Fruit fly (Drosophila melanogaster): ENCODE measurements around the gene gro.

Gene gro

DNA sequence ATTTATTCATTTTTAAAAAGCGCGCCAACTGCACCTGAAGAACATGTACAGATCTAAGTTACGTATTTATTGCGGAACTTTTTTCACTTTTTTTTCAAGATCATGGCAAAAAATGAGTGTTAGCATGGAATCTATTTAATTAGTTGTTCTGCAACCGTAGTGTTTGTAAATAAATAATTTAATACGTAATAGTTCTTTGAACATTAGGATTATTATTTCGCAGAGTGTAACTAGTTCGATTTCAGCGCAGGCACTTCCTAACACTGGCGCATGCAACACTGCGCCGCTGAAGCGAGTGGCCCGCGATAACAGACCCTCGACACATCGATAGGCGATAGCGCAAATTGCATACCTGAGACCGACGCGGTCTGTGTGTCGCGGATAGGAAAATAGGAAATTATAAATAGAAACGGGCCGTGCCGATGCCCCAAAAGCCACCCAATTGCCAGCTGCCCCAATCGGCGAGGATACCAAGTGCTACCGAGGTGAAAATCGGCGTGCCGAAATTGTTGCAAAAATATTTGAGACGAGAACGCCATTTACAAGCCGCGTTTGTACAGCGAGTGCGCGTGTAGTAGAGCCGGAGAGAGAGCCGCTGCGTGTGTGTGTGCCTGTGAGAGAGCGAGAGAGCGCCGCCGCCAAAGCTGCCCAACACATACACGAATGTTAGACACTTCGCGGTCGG lies at the start of gene gro:
TSS of gene gro (plus strand) at position 320 of the 685 bp plus-strand sequence.
- TF ChIP-seq CG6854 (GFP tag; optimal IDR thresholded peaks at IDR 0.05) = peak; percentile 57
- TF ChIP-seq ss (GFP tag; optimal IDR thresholded peaks at IDR 0.05) = no peak
- TF ChIP-seq pdm3 (GFP tag; optimal IDR thresholded peaks at IDR 0.05) = peak; percentile 84
- TF ChIP-seq esn (GFP tag; optimal IDR thresholded peaks at IDR 0.05) = peak; percentile 69
- peak; percentile 72 for TF ChIP-seq Smox (GFP tag; optimal IDR thresholded peaks at IDR 0.05)
- peak; percentile 73 for TF ChIP-seq topi (GFP tag; optimal IDR thresholded peaks at IDR 0.05)
- TF ChIP-seq CG8119 (GFP tag; IDR thresholded peaks at IDR 0.05) = peak; percentile 57
- TF ChIP-seq dac (GFP tag; optimal IDR thresholded peaks at IDR 0.05) = no peak
- TF ChIP-seq Ets96B (tag; optimal IDR thresholded peaks at IDR 0.05) = peak; percentile 40
- TF ChIP-seq CG11762 (GFP tag; optimal IDR thresholded peaks at IDR 0.05; ENCODE audit: insufficient read depth) = peak; percentile 66
- peak; percentile 74 for TF ChIP-seq CG3919 (GFP tag; optimal IDR thresholded peaks at IDR 0.05)
- TF ChIP-seq Eip78C (GFP tag) = peak; percentile 89
- peak; percentile 26 for TF ChIP-seq net (GFP tag; optimal IDR thresholded peaks at IDR 0.05)
- TF ChIP-seq CG6808 (GFP tag; optimal IDR thresholded peaks at IDR 0.05) = no peak
- peak; percentile 56 for TF ChIP-seq CG1621 (tag; optimal IDR thresholded peaks at IDR 0.05)
- TF ChIP-seq CG6792 (GFP tag; optimal IDR thresholded peaks at IDR 0.05) = peak; percentile 66
- TF ChIP-seq CG31627 (GFP tag; optimal IDR thresholded peaks at IDR 0.05) = peak; percentile 76
- peak; percentile 79 for TF ChIP-seq OdsH (GFP tag; optimal IDR thresholded peaks at IDR 0.05)
- peak; percentile 82 for TF ChIP-seq CG6163 (GFP tag; IDR thresholded peaks at IDR 0.05)
- TF ChIP-seq Hr39 (GFP tag; optimal IDR thresholded peaks at IDR 0.05) = peak; percentile 77
- TF ChIP-seq acj6 (GFP tag; optimal IDR thresholded peaks at IDR 0.05) = peak; percentile 74
- no peak for TF ChIP-seq CG16779 (tag; optimal IDR thresholded peaks at IDR 0.05)
- peak; percentile 73 for TF ChIP-seq lz (GFP tag; optimal IDR thresholded peaks at IDR 0.05)
- peak; percentile 76 for TF ChIP-seq Hr4 (GFP tag; optimal IDR thresholded peaks at IDR 0.05)
- TF ChIP-seq dsx (GFP tag; optimal IDR thresholded peaks at IDR 0.05; ENCODE audit: poor library complexity, severe bottlenecking) = no peak
- TF ChIP-seq CG32006 (GFP tag; optimal IDR thresholded peaks at IDR 0.05) = peak; percentile 20
- TF ChIP-seq fd85E (GFP tag; optimal IDR thresholded peaks at IDR 0.05) = peak; percentile 31
- TF ChIP-seq Lpt (GFP tag; optimal IDR thresholded peaks at IDR 0.05) = no peak
- peak; percentile 41 for TF ChIP-seq CG34406 (GFP tag; optimal IDR thresholded peaks at IDR 0.05)
- TF ChIP-seq fkh (GFP tag; optimal IDR thresholded peaks at IDR 0.05) = no peak
- peak; percentile 46 for TF ChIP-seq Sox15 (GFP tag; optimal IDR thresholded peaks at IDR 0.05)
- TF ChIP-seq CG11902 (GFP tag; optimal IDR thresholded peaks at IDR 0.05) = peak; percentile 46
- TF ChIP-seq achi (GFP tag; optimal IDR thresholded peaks at IDR 0.05) = peak; percentile 63
- no peak for TF ChIP-seq CG9139 (GFP tag; optimal IDR thresholded peaks at IDR 0.05)
- no peak for TF ChIP-seq CG6276 (GFP tag; optimal IDR thresholded peaks at IDR 0.05)
- TF ChIP-seq Sox14 (GFP tag; optimal IDR thresholded peaks at IDR 0.05) = peak; percentile 60
- no peak for TF ChIP-seq Hr38 (GFP tag; optimal IDR thresholded peaks at IDR 0.05)
- TF ChIP-seq svp (GFP tag) = peak; percentile 85
- TF ChIP-seq Eip93F (GFP tag; optimal IDR thresholded peaks at IDR 0.05) = peak; percentile 56
- TF ChIP-seq Blimp-1 (GFP tag; optimal IDR thresholded peaks at IDR 0.05) = no peak
- no peak for TF ChIP-seq CG8319 (GFP tag; optimal IDR thresholded peaks at IDR 0.05)
- no peak for TF ChIP-seq fd59A (GFP tag; optimal IDR thresholded peaks at IDR 0.05)
- TF ChIP-seq Eip75B (GFP tag; optimal IDR thresholded peaks at IDR 0.05) = peak; percentile 71
- no peak for TF ChIP-seq spab (GFP tag; optimal IDR thresholded peaks at IDR 0.05)
- TF ChIP-seq vri (GFP tag; optimal IDR thresholded peaks at IDR 0.05) = peak; percentile 74
- peak; percentile 67 for TF ChIP-seq CG3032 (tag; optimal IDR thresholded peaks at IDR 0.05)
- TF ChIP-seq CG15336 (GFP tag; IDR thresholded peaks at IDR 0.05) = peak; percentile 54; the same call in 1 of the 2 replicates
- peak in 1 of 2 experiments; percentile 29 for TF ChIP-seq salr (GFP tag; optimal IDR thresholded peaks at IDR 0.05)
- TF ChIP-seq CG11294 (GFP tag; IDR thresholded peaks at IDR 0.05) = no peak; the same call in 1 of the 2 replicates
- TF ChIP-seq CG8632 (GFP tag; optimal IDR thresholded peaks at IDR 0.05) = peak; percentile 41
- TF ChIP-seq Met (GFP tag; optimal IDR thresholded peaks at IDR 0.05) = peak; percentile 80
